Worm (Caenorhabditis elegans) whole organism, L1 larva: ENCODE data around the gene smg-8.

Experiments used
- C16A3.4 ChIP-seq: fragments of 150-350 bp; optimal IDR thresholded peaks from 2 replicates; lab custom pipeline; 2014; ENCODE audit warnings: missing biosample characterization, missing genetic modification characterization
- alr-1 ChIP-seq: fragments of 200-800 bp; sonication (Bioruptor generic); optimal IDR thresholded peaks from 2 replicates; lab custom pipeline; 2018; ENCODE audit warnings: borderline replicate concordance, mild to moderate bottlenecking, missing genetic modification characterization, missing compliant biosample characterization
- aly-2 ChIP-seq: fragments of 150-350 bp; optimal IDR thresholded peaks from 2 replicates; lab custom pipeline; 2014; ENCODE audit warnings: missing biosample characterization, missing genetic modification characterization
- ama-1 ChIP-seq: fragments of 150-350 bp; optimal IDR thresholded peaks from 2 replicates; lab custom pipeline; 2014
- blmp-1 ChIP-seq: fragments of 150-350 bp; optimal IDR thresholded peaks from 2 replicates; lab custom pipeline; 2014; ENCODE audit warnings: missing biosample characterization, missing genetic modification characterization
- ceh-88 ChIP-seq: fragments of 200-800 bp; sonication (Bioruptor generic); IDR thresholded peaks from 2 replicates; pipeline ENCODE4 v1.3.6; 2022; ENCODE audit warnings: missing genetic modification characterization, missing compliant biosample characterization
- ceh-90 ChIP-seq: sonication (generic microtip); optimal IDR thresholded peaks from 2 replicates; lab custom pipeline; 2016; ENCODE audit warnings: missing genetic modification characterization, missing compliant biosample characterization
- dpl-1 ChIP-seq, 3 experiments: fragments of 150-350 bp in 2 of 3; sonication (generic microtip) in 1 of 3; optimal IDR thresholded peaks; 2 replicates each; lab custom pipeline; 2014 to 2017; ENCODE audit warnings: missing biosample characterization in 3 of 3, missing genetic modification characterization in 3 of 3, missing genetic modification reagents in 3 of 3
- dsc-1 ChIP-seq: sonication (generic microtip); optimal IDR thresholded peaks from 2 replicates; lab custom pipeline; 2016; ENCODE audit warnings: mild to moderate bottlenecking, missing genetic modification characterization, missing compliant biosample characterization
- efl-1 ChIP-seq, 4 experiments: fragments of 150-350 bp; optimal IDR thresholded peaks in 3 of 4; peaks in 1 of 4; 1 replicate in 1 of 4; 2 replicates in 3 of 4; lab custom pipeline; 2014; ENCODE audit warnings: missing biosample characterization in 2 of 4, missing genetic modification characterization in 2 of 4, missing genetic modification reagents in 2 of 4
- elt-3 ChIP-seq, 6 experiments: fragments of 150-350 bp in 1 of 6; sonication (generic microtip); optimal IDR thresholded peaks; 2 replicates each; lab custom pipeline; 2017 to 2018; ENCODE audit warnings: missing biosample characterization in 6 of 6, missing genetic modification characterization in 6 of 6, inconsistent platforms in 1 of 6
- fkh-4 ChIP-seq: sonication (generic microtip); optimal IDR thresholded peaks from 2 replicates; lab custom pipeline; 2016; ENCODE audit warnings: missing compliant biosample characterization, missing genetic modification characterization, borderline replicate concordance
- grh-1 ChIP-seq: fragments of 200-800 bp; sonication (Bioruptor generic); IDR thresholded peaks from 2 replicates; pipeline ENCODE4 v1.3.6; 2022; ENCODE audit warnings: missing genetic modification reagents, missing genetic modification characterization, missing compliant biosample characterization
- hlh-17 ChIP-seq: fragments of 200-800 bp; sonication (Bioruptor generic); optimal IDR thresholded peaks from 2 replicates; lab custom pipeline; 2018; ENCODE audit warnings: missing genetic modification characterization, mild to moderate bottlenecking, missing compliant biosample characterization, moderate library complexity, borderline replicate concordance
- hlh-4 ChIP-seq: sonication (generic microtip); optimal IDR thresholded peaks from 2 replicates; lab custom pipeline; 2016; ENCODE audit warnings: mild to moderate bottlenecking, missing genetic modification characterization, missing compliant biosample characterization
- hpl-2 ChIP-seq: fragments of 150-350 bp; optimal IDR thresholded peaks from 2 replicates; lab custom pipeline; 2014; ENCODE audit warnings: missing biosample characterization, missing genetic modification reagents, missing genetic modification characterization
- jun-1 ChIP-seq: fragments of 150-350 bp; optimal IDR thresholded peaks from 2 replicates; lab custom pipeline; 2014; ENCODE audit warnings: missing biosample characterization, missing genetic modification reagents, missing genetic modification characterization
- lin-35 ChIP-seq, 2 experiments: fragments of 150-350 bp; optimal IDR thresholded peaks; 2 replicates each; lab custom pipeline; 2014; ENCODE audit warnings: missing biosample characterization in 2 of 2, missing genetic modification characterization in 2 of 2, missing genetic modification reagents in 2 of 2
- lin-39 ChIP-seq: fragments of 150-350 bp; optimal IDR thresholded peaks from 2 replicates; lab custom pipeline; 2014; ENCODE audit warnings: missing biosample characterization, missing genetic modification reagents, missing genetic modification characterization
- lir-3 ChIP-seq: sonication (generic microtip); optimal IDR thresholded peaks from 2 replicates; lab custom pipeline; 2016; ENCODE audit warnings: mild to moderate bottlenecking, missing genetic modification characterization, moderate library complexity, missing compliant biosample characterization; ENCODE audit not compliant: poor library complexity
- lsy-2 ChIP-seq, 2 experiments: fragments of 150-350 bp; optimal IDR thresholded peaks; 2 replicates each; lab custom pipeline; 2014; ENCODE audit warnings: missing biosample characterization in 2 of 2, missing genetic modification characterization in 2 of 2
- mab-9 ChIP-seq: fragments of 200-800 bp; sonication (Bioruptor generic); IDR thresholded peaks from 2 replicates; pipeline ENCODE4 v1.3.6; 2022; ENCODE audit warnings: missing genetic modification reagents, missing genetic modification characterization, missing compliant biosample characterization
- mep-1 ChIP-seq: fragments of 150-350 bp; optimal IDR thresholded peaks from 2 replicates; lab custom pipeline; 2014; ENCODE audit warnings: missing biosample characterization, missing genetic modification characterization
- nhr-237 ChIP-seq: fragments of 150-350 bp; optimal IDR thresholded peaks from 2 replicates; lab custom pipeline; 2014; ENCODE audit warnings: missing biosample characterization, missing genetic modification characterization
- nhr-28 ChIP-seq: fragments of 150-350 bp; optimal IDR thresholded peaks from 2 replicates; lab custom pipeline; 2014; ENCODE audit warnings: missing biosample characterization, missing genetic modification characterization
- nhr-47 ChIP-seq: sonication (generic microtip); optimal IDR thresholded peaks from 2 replicates; lab custom pipeline; 2016; ENCODE audit warnings: mild to moderate bottlenecking, missing genetic modification characterization, moderate library complexity, missing compliant biosample characterization
- nhr-71 ChIP-seq: sonication (generic microtip); optimal IDR thresholded peaks from 2 replicates; lab custom pipeline; 2016; ENCODE audit warnings: mild to moderate bottlenecking, missing genetic modification characterization, moderate library complexity, missing compliant biosample characterization
- nhr-85 ChIP-seq: sonication (generic microtip); peaks from one replicate; lab custom pipeline; 2016; ENCODE audit warnings: missing genetic modification characterization, inconsistent platforms, missing compliant biosample characterization
- skn-1 ChIP-seq: fragments of 150-350 bp; optimal IDR thresholded peaks from 2 replicates; lab custom pipeline; 2014; ENCODE audit warnings: missing biosample characterization, missing genetic modification characterization
- snu-23 ChIP-seq: sonication (generic microtip); optimal IDR thresholded peaks from 2 replicates; lab custom pipeline; 2016; ENCODE audit warnings: missing genetic modification characterization, missing compliant biosample characterization
- sptf-1 ChIP-seq: fragments of 150-350 bp; optimal IDR thresholded peaks from 2 replicates; lab custom pipeline; 2014; ENCODE audit warnings: missing biosample characterization, missing genetic modification characterization
- sup-37 ChIP-seq: fragments of 200-800 bp; sonication (Bioruptor generic); optimal IDR thresholded peaks from 2 replicates; lab custom pipeline; 2018; ENCODE audit warnings: mild to moderate bottlenecking, missing genetic modification characterization, missing compliant biosample characterization
- swsn-7 ChIP-seq: sonication (generic microtip); optimal IDR thresholded peaks from 2 replicates; lab custom pipeline; 2016; ENCODE audit warnings: missing genetic modification characterization, missing compliant biosample characterization
- tbx-2 ChIP-seq: sonication (generic microtip); optimal IDR thresholded peaks from 2 replicates; lab custom pipeline; 2016; ENCODE audit warnings: missing genetic modification characterization, missing compliant biosample characterization
- unc-86 ChIP-seq: sonication (generic microtip); optimal IDR thresholded peaks from 2 replicates; lab custom pipeline; 2016; ENCODE audit warnings: missing genetic modification characterization, missing compliant biosample characterization
- ztf-11 ChIP-seq, 2 experiments: sonication (generic microtip); optimal IDR thresholded peaks; 2 replicates each; lab custom pipeline; 2016 to 2017; ENCODE audit warnings: missing genetic modification characterization in 2 of 2, missing biosample characterization in 1 of 2, missing compliant biosample characterization in 1 of 2
- ztf-4 ChIP-seq: fragments of 150-350 bp; optimal IDR thresholded peaks from 2 replicates; lab custom pipeline; 2014; ENCODE audit warnings: missing biosample characterization, missing genetic modification characterization

smg-8 gene

ce11 chrII:14406117-14406935 is 34.9 kb upstream of the smg-8 start:
- TF ChIP-seq tbx-2 (tag; lab: Kevin White, UChicago) (no peak), sup-37 (no peak), ztf-11 (tag; optimal IDR thresholded peaks at IDR 0.05; lab: Kevin White, UChicago) (no peak), lir-3 (tag; lab: Kevin White, UChicago) (no peak), mep-1 (tag; lab: Kevin White, UChicago) (peak; percentile 68), nhr-47 (tag; lab: Kevin White, UChicago) (no peak)

ce11 chrII:14407332-14408270 is 33.6 kb upstream of the smg-8 start:
- TF ChIP-seq skn-1 (tag; lab: Kevin White, UChicago) (peak; percentile 14), C16A3.4 (tag; lab: Kevin White, UChicago) (no peak), sptf-1 (tag; lab: Kevin White, UChicago) (no peak), mep-1 (tag; lab: Kevin White, UChicago) (peak; percentile 92), ama-1 (lab: Kevin White, UChicago) (peak; percentile 86), dsc-1 (tag; lab: Kevin White, UChicago) (no peak), elt-3 (tag; optimal IDR thresholded peaks at IDR 0.05; lab: Kevin White, UChicago) (no peak), nhr-237 (tag; lab: Kevin White, UChicago) (no peak), unc-86 (no peak), alr-1 (tag; lab: Kevin White, UChicago) (no peak), jun-1 (no peak), aly-2 (tag; lab: Kevin White, UChicago) (peak; percentile 24), swsn-7 (peak; percentile 6), grh-1 (GFP tag; lab: Robert Waterston, UW) (no peak), hlh-17 (no peak), lsy-2 (tag; optimal IDR thresholded peaks at IDR 0.05; lab: Kevin White, UChicago) (peak in 1 of 2 experiments; percentile 62), nhr-28 (tag; lab: Kevin White, UChicago) (no peak), lin-35 (GFP tag; optimal IDR thresholded peaks at IDR 0.05; lab: Kevin White, UChicago) (no peak), ceh-90 (tag; lab: Kevin White, UChicago) (no peak), ztf-4 (tag; lab: Kevin White, UChicago) (peak; percentile 86), nhr-71 (tag; lab: Kevin White, UChicago) (peak; percentile 38), hlh-4 (tag; lab: Kevin White, UChicago) (no peak), nhr-85 (tag; lab: Kevin White, UChicago) (no peak), fkh-4 (tag; lab: Kevin White, UChicago) (no peak), snu-23 (GFP tag; lab: Kevin White, UChicago) (peak; percentile 16), dpl-1 (GFP tag; optimal IDR thresholded peaks at IDR 0.05; lab: Kevin White, UChicago) (peak in 1 of 3 experiments; percentile 9), mab-9 (GFP tag; lab: Robert Waterston, UW) (no peak), ceh-88 (GFP tag; lab: Robert Waterston, UW) (no peak), hpl-2 (GFP tag; lab: Kevin White, UChicago) (no peak), blmp-1 (tag; lab: Kevin White, UChicago) (peak; percentile 20), efl-1 (optimal IDR thresholded peaks at IDR 0.05; lab: Kevin White, UChicago) (peak in 1 of 2 experiments; percentile 80), efl-1 (GFP tag; optimal IDR thresholded peaks at IDR 0.05 in 1 of 2; lab: Kevin White, UChicago) (peak in 1 of 2 experiments; percentile 86), lin-39 (no peak)
